Worm (Caenorhabditis elegans) whole organism, L4/young adult: Measurements from ENCODE around the gene blos-2.

Experiments
- W03F9.2 ChIP-seq: fragments of 150-350 bp; optimal IDR thresholded peaks from 2 replicates; lab custom pipeline; 2014; ENCODE audit warnings: missing biosample characterization, missing genetic modification characterization
- dao-5 ChIP-seq: sonication (generic microtip); optimal IDR thresholded peaks from 2 replicates; lab custom pipeline; 2016; ENCODE audit warnings: missing genotype, missing genetic modification characterization, moderate library complexity, missing compliant biosample characterization
- him-1 ChIP-seq: sonication (generic microtip); optimal IDR thresholded peaks from 2 replicates; lab custom pipeline; 2016; ENCODE audit warnings: missing genotype, missing genetic modification reagents, missing genetic modification characterization, missing compliant biosample characterization

Gene blos-2

DNA sequence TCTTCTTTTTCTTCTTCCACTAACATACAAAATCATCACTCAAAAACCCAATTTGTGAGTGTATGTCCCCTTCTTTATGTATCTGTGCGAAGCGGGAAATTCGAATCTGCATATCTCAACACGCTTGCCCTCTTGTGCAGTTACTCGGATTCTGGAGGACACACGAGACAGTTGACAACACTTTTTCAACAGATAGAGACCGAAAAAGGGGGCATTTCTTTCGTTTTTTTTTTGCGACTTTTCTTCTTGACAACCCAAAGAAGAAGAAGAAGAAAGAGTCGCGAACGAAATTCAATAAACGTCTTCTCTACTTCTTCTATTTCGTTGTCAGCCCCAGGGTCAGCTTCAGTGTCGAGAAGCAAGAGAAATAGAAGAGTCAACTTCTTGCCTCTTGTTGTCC is 32.0 kb downstream of the blos-2 start:
- no peak for TF ChIP-seq W03F9.2 (tag; lab: Kevin White, UChicago)
- TF ChIP-seq him-1: no peak
- no peak for TF ChIP-seq dao-5 (tag; lab: Kevin White, UChicago)

DNA sequence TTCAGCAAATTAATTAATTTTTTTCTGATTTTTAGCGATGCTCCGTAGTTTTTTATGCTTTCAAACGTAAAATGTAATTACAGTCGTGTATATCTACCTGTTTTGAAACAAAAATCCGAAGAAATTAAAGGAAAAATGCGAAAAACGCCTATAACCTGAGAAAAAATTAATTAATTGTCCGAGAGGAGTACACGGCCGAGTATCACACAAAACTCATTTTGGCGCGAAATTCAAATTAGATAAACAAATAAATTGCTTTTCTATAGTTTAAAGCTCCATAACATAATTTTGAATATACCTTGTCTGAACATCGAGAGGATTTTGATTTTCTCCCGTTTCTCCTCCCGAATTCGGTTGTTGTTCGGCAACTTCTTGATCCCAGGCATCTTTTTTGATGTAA is 35.5 kb downstream of the blos-2 start:
- TF ChIP-seq him-1 (no peak), dao-5 (tag; lab: Kevin White, UChicago) (no peak), W03F9.2 (tag; lab: Kevin White, UChicago) (no peak)

DNA sequence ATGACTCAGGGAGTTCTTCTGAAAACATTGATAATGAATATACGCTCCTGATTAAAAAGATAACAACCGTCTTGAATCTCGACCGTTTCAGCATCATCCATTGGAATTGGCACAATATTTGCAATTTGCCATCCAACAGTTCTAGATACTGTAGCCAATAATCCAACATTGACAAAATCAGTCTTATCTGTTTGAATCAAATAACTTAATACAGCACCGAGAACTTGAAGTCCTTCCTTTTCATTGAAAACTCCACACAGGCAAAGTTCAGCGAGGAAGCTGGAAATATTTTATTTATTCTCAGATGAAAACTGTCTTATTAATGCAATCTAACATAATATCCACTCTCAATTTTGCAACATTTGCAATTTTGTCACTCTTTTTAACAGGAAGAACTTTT is 38.3 kb downstream of the blos-2 start:
- no peak for TF ChIP-seq him-1
- TF ChIP-seq W03F9.2 (tag; lab: Kevin White, UChicago): no peak
- no peak for TF ChIP-seq dao-5 (tag; lab: Kevin White, UChicago)

DNA sequence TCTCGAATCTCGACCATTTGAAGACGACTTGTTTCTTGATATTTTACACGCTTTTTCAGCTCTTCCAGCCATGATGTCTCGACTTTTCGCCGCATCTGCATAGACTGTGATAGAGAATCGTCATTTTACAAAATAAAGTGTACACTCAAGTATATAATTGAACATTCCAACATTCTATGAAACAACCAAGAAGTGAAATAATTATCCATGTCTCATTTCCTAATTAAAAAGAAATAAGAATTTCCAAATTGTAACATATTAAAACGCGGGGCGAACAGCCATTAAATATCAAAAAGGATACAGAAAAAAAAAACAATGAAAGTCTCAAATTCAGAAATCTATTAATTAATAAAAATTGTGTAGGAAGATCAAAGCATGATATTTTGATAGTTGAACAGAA is 39.0 kb downstream of the blos-2 start, which contains the start of gene smg-3:
TSS of gene smg-3 (minus strand) at position 101 of the 400 bp plus-strand sequence.
- TF ChIP-seq dao-5 (tag; lab: Kevin White, UChicago) (no peak), him-1 (no peak)

DNA sequence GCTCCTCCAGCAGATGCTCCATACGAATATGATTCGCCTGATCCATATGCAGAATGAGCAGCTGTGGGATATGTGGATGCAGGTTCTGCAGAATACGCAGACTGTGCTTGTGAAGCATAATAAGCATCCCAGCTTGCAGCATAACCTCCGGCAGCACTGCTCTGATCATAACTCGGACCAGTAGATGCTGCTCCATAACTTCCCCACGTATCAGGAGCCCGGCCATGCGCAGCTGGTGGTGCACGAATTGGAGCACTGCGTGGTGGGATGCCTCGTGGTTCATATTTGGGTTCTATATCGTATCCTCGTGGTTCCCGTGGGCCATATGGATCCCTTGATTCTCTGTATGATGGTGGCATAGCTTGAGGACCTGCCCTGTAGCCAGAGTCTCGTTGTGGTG is 39.7 kb downstream of the blos-2 start:
- no peak for TF ChIP-seq dao-5 (tag; lab: Kevin White, UChicago)
- no peak for TF ChIP-seq him-1

DNA sequence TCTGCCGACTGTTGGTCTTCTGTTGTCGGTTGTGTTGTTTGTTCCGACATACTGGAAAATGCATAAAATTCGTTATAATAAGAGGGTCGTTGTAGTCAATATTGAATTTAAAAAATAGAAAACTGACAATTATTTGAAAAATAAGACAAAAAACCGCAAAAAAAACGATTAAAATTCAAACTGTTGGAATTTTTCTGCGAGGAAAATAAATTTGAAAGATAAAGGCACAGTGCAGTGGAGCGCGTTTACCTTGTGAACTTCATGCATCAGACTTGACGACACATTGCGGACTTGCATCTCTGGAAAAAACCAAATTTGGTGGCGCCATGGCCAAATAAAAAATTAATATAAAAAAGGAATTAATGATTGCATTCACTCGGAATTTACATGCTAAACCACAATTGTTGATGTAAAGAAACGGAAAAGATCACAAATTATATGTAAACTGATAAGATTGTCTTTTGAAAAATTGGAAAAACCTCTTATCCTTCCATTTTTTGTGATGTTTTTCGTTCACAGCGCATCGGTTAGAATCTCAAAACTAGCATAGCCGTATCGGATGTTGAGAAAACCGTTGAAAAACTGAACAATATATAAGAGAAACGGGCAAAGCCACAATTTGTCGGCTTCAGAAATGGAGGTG is 42.6 kb downstream of the blos-2 start, which contains the start of the genes hrpf-2 and bli-6:
TSS of gene hrpf-2 (minus strand) at position 51 of the 643 bp plus-strand sequence.
TSS of gene bli-6 (plus strand) at position 593 of the 643 bp plus-strand sequence.
- TF ChIP-seq W03F9.2 (tag; lab: Kevin White, UChicago): peak; percentile 92
- TF ChIP-seq him-1: no peak

DNA sequence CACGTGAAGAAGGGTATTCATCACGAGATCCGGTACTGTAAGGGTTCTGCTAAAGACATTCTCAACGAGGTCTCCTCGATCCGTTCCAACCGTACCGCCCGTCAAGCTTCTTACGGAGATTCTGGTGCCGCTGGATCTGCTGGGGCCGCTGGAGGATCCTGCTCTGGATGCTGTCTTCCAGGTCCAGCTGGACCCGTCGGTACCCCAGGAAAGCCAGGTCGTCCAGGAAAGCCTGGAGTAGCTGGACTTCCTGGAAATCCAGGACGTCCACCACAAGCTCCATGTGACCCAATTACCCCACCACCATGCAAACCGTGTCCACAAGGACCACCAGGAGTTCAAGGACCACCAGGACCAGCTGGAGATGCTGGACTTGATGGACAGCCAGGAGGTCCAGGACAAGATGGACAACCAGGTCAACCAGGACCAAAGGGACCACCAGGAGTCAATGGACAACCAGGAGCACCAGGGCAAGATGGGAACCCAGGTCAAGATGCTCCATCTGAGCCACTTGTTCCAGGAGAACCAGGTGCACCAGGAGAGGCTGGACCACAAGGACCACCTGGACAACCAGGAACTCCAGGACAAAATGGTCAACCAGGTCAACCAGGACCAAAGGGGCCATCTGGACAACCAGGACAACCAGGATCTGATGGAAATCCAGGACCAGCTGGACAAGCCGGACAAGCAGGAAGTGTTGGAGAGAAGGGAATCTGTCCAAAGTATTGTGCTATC is 43.5 kb downstream of the blos-2 start:
- TF ChIP-seq dao-5 (tag; lab: Kevin White, UChicago) (no peak), him-1 (no peak), W03F9.2 (tag; lab: Kevin White, UChicago) (no peak)

DNA sequence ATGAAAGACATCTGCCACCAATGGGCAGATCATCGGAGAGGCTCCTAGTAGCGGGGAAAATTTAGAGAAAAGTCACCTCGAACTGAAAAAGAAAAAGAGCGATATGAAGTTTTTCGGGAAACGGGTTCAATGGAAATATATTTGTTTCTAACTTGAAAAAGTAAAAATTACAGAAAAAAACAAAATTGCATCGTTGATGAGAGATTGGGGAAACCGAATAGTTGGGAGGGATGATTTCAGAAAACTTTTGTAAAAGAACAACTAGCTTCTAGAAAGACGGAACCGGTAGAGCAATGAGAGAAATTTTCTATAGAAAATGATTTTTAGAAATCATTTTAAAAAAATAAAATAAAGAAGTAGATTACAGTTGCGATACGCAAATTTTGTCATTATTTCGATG is 44.4 kb downstream of the blos-2 start:
- TF ChIP-seq him-1 (no peak), dao-5 (tag; lab: Kevin White, UChicago) (no peak)

DNA sequence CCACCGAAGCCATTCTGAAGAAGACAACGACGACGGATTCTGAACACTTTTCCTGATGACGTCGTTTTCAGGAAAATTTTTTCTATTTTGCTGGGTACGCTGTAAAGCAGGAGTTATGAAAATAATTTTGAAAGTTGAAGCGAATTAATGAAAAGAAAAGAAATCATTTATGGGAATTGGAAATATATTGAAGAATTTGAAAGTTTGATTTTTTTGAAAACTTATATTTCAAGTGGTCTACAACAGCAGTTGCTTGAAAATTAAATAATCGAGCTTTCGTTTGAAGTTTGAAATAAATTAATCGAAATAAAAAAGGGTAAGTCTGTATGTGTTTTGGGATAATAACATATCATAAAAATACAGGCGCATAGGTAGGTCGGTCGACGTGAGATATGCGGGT is 50.0 kb downstream of the blos-2 start, which contains the start of gene shl-1:
TSS of gene shl-1 (minus strand) at position 101 of the 400 bp plus-strand sequence.
- TF ChIP-seq W03F9.2 (tag; lab: Kevin White, UChicago): no peak
- no peak for TF ChIP-seq dao-5 (tag; lab: Kevin White, UChicago)
- no peak for TF ChIP-seq him-1
